Worm (Caenorhabditis elegans) whole organism, young adult: ENCODE measurements around the gene che-7.

Experiments used
- B0019.2 ChIP-seq: fragments of 200-800 bp; sonication (Bioruptor generic); conservative IDR thresholded peaks from 2 replicates; pipeline ENCODE4 v1.3.6; 2022; ENCODE audit warnings: missing genetic modification reagents, missing genetic modification characterization, missing compliant biosample characterization
- F49E8.2 ChIP-seq: sonication (generic microtip); optimal IDR thresholded peaks from 3 replicates; lab custom pipeline; 2017; ENCODE audit warnings: missing genetic modification characterization, mild to moderate bottlenecking, missing compliant biosample characterization, antibody characterized with exemption, moderate library complexity; ENCODE audit not compliant: insufficient read depth
- F57A8.1 ChIP-seq: fragments of 200-800 bp; sonication (Bioruptor generic); optimal IDR thresholded peaks from 2 replicates; lab custom pipeline; 2018; ENCODE audit warnings: mild to moderate bottlenecking, missing genetic modification characterization, moderate library complexity, missing compliant biosample characterization
- dox-1 ChIP-seq: fragments of 200-800 bp; sonication (Bioruptor generic); IDR thresholded peaks from 2 replicates; pipeline ENCODE4 v1.3.6; 2022; ENCODE audit warnings: missing genetic modification reagents, missing genetic modification characterization, missing compliant biosample characterization
- him-1 ChIP-seq: sonication (generic microtip); optimal IDR thresholded peaks from 2 replicates; lab custom pipeline; 2016; ENCODE audit warnings: missing genotype, missing genetic modification reagents, missing genetic modification characterization, missing compliant biosample characterization
- nfya-1 ChIP-seq: sonication (generic microtip); optimal IDR thresholded peaks from 2 replicates; lab custom pipeline; 2017; ENCODE audit warnings: antibody characterized with exemption, missing compliant biosample characterization, missing genetic modification characterization, borderline replicate concordance; ENCODE audit not compliant: insufficient read depth
- nfya-2 ChIP-seq: fragments of 200-800 bp; sonication (Bioruptor generic); IDR thresholded peaks from 2 replicates; pipeline ENCODE4 v1.3.6; 2022; ENCODE audit warnings: missing genetic modification reagents, missing genetic modification characterization, missing compliant biosample characterization
- snpc-1.1 ChIP-seq: sonication (generic microtip); optimal IDR thresholded peaks from 2 replicates; lab custom pipeline; 2017; ENCODE audit warnings: missing genetic modification characterization, mild to moderate bottlenecking, missing compliant biosample characterization, antibody characterized with exemption, moderate library complexity, missing genotype, missing genetic modification reagents; ENCODE audit not compliant: insufficient read depth
- somi-1 ChIP-seq: fragments of 200-800 bp; sonication (Bioruptor generic); optimal IDR thresholded peaks from 2 replicates; lab custom pipeline; 2018; ENCODE audit warnings: mild to moderate bottlenecking, missing genetic modification characterization, missing compliant biosample characterization
- xnd-1 ChIP-seq: sonication (generic microtip); optimal IDR thresholded peaks from 2 replicates; lab custom pipeline; 2016; ENCODE audit warnings: missing genotype, missing genetic modification reagents, missing genetic modification characterization, missing compliant biosample characterization
- ztf-26 ChIP-seq: sonication (generic microtip); optimal IDR thresholded peaks from 2 replicates; lab custom pipeline; 2017; ENCODE audit warnings: missing genetic modification characterization, missing compliant biosample characterization

DNA sequence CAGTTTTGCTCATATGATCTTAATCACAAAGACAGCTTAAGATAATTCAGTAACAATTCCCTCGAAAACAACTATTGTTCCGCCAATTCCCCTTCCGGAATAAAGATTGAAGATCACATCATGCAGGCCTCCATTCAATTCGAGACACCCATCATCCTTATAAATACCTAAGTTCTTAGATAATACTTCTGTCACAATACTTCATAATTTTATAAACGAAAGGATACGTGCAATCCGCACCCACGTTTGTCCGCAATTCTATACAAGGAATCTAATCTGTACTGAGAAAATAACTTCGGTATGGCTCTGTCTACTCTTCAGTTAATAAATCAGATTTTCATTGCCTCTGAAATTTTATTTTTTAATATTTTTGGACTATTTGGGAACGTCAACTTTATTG is 40.3 kb downstream of the che-7 start, which contains the start of gene srsx-5:
- TF ChIP-seq ztf-26 (tag; lab: Kevin White, UChicago) (no peak), nfya-2 (GFP tag; lab: Robert Waterston, UW) (no peak), dox-1 (GFP tag; lab: Robert Waterston, UW) (no peak), F57A8.1 (no peak), B0019.2 (GFP tag; lab: Robert Waterston, UW) (no peak), snpc-1.1 (tag; lab: Kevin White, UChicago) (no peak), somi-1 (no peak), xnd-1 (tag; lab: Kevin White, UChicago) (no peak), F49E8.2 (tag; lab: Kevin White, UChicago) (no peak), nfya-1 (tag; lab: Kevin White, UChicago) (no peak), him-1 (tag; lab: Kevin White, UChicago) (no peak)
